Fruit fly (Drosophila melanogaster) whole organism, embryonic: ENCODE data around the gene CG14329.

Experiments
- Atf6 ChIP-seq: fragments of 200-800 bp; sonication (Bioruptor generic); IDR thresholded peaks from 2 replicates; pipeline ENCODE4 v1.3.6; 2022; ENCODE audit warnings: missing biosample characterization, missing genetic modification characterization
- Awh ChIP-seq: fragments of 200-800 bp; sonication (Bioruptor generic); IDR thresholded peaks from 2 replicates; pipeline ENCODE4, ENCODE4 v1.3.6; 2022; ENCODE audit warnings: missing biosample characterization, missing genetic modification characterization
- Bteb2 ChIP-seq: fragments of 200-800 bp; sonication (Bioruptor generic); optimal IDR thresholded peaks from 2 replicates; lab custom pipeline; 2016; ENCODE audit warnings: missing biosample characterization, missing genetic modification characterization
- CG10147 ChIP-seq: fragments of 200-800 bp; sonication (Bioruptor generic); optimal IDR thresholded peaks from 2 replicates; lab custom pipeline; 2019; ENCODE audit warnings: missing biosample characterization, mild to moderate bottlenecking, missing genetic modification characterization, moderate library complexity
- CG11504 ChIP-seq: fragments of 200-800 bp; sonication (Bioruptor generic); optimal IDR thresholded peaks from 3 replicates; lab custom pipeline; 2019; ENCODE audit warnings: missing biosample characterization, mild to moderate bottlenecking, missing genetic modification characterization, moderate library complexity
- CG13287 ChIP-seq: fragments of 200-800 bp; sonication (Bioruptor generic); IDR thresholded peaks from 2 replicates; pipeline ENCODE4 v1.3.6; 2022; ENCODE audit warnings: missing biosample characterization, missing genetic modification characterization; ENCODE audit not compliant: partially characterized antibody
- CG13624 ChIP-seq: fragments of 200-800 bp; sonication (Bioruptor generic); optimal IDR thresholded peaks from 2 replicates; lab custom pipeline; 2016; ENCODE audit warnings: missing biosample characterization, missing genetic modification characterization
- CG15011 ChIP-seq: fragments of 200-800 bp; sonication (Bioruptor generic); optimal IDR thresholded peaks from 3 replicates; lab custom pipeline; 2018; ENCODE audit warnings: missing biosample characterization, mild to moderate bottlenecking, missing genetic modification characterization
- CG15073 ChIP-seq: fragments of 200-800 bp; sonication (Bioruptor generic); optimal IDR thresholded peaks from 2 replicates; lab custom pipeline; 2016; ENCODE audit warnings: missing biosample characterization, missing genetic modification characterization
- CG15514 ChIP-seq: fragments of 200-800 bp; sonication (Bioruptor generic); optimal IDR thresholded peaks from 3 replicates; lab custom pipeline; 2017; ENCODE audit warnings: missing biosample characterization, missing genetic modification characterization, mild to moderate bottlenecking, moderate library complexity, missing genetic modification reagents
- CG1647 ChIP-seq: fragments of 200-800 bp; sonication (Bioruptor generic); optimal IDR thresholded peaks from 3 replicates; lab custom pipeline; 2016; ENCODE audit warnings: missing biosample characterization, missing genetic modification characterization
- CG17359 ChIP-seq: fragments of 200-800 bp; sonication (Bioruptor generic); optimal IDR thresholded peaks from 3 replicates; lab custom pipeline; 2018; ENCODE audit warnings: missing biosample characterization, mild to moderate bottlenecking, missing genetic modification characterization, moderate library complexity
- CG17361 ChIP-seq: fragments of 200-800 bp; sonication (Bioruptor generic); IDR thresholded peaks from 3 replicates; pipeline ENCODE4 v1.3.6; 2022; ENCODE audit warnings: missing biosample characterization, missing genetic modification characterization
- CG17568 ChIP-seq: fragments of 200-800 bp; sonication (Bioruptor generic); optimal IDR thresholded peaks from 2 replicates; lab custom pipeline; 2018; ENCODE audit warnings: missing biosample characterization, mild to moderate bottlenecking, missing genetic modification characterization, moderate library complexity
- CG17612 ChIP-seq: fragments of 200-800 bp; sonication (Bioruptor generic); IDR thresholded peaks from 2 replicates; pipeline ENCODE4 v1.3.6; 2022; ENCODE audit warnings: missing biosample characterization, missing genetic modification characterization
- CG18476 ChIP-seq: fragments of 200-800 bp; sonication (Bioruptor generic); optimal IDR thresholded peaks from 2 replicates; lab custom pipeline; 2016; ENCODE audit warnings: missing biosample characterization, mild to moderate bottlenecking, missing genetic modification characterization
- CG18599 ChIP-seq: fragments of 200-800 bp; sonication (Bioruptor generic); optimal IDR thresholded peaks from 3 replicates; lab custom pipeline; 2017; ENCODE audit warnings: missing biosample characterization, missing genetic modification characterization, mild to moderate bottlenecking, moderate library complexity, missing genetic modification reagents
- CG2116 ChIP-seq: fragments of 200-800 bp; sonication (Bioruptor generic); optimal IDR thresholded peaks from 3 replicates; lab custom pipeline; 2018; ENCODE audit warnings: missing biosample characterization, mild to moderate bottlenecking, missing genetic modification characterization
- CG31388 ChIP-seq: fragments of 200-800 bp; sonication (Bioruptor generic); optimal IDR thresholded peaks from 2 replicates; lab custom pipeline; 2016; ENCODE audit warnings: missing biosample characterization, missing genetic modification characterization
- CG3838 ChIP-seq: fragments of 200-800 bp; sonication (Bioruptor generic); optimal IDR thresholded peaks from 3 replicates; lab custom pipeline; 2016; ENCODE audit warnings: missing biosample characterization, missing genetic modification characterization
- CG3847 ChIP-seq: fragments of 200-800 bp; sonication (Bioruptor generic); IDR thresholded peaks from 2 replicates; pipeline ENCODE4 v1.3.6; 2022; ENCODE audit warnings: missing biosample characterization, missing genetic modification characterization
- CG4360 ChIP-seq: fragments of 200-800 bp; sonication (Bioruptor generic); IDR thresholded peaks from 2 replicates; pipeline ENCODE4 v1.3.6; 2022; ENCODE audit warnings: missing biosample characterization, missing genetic modification characterization
- CG8765 ChIP-seq: fragments of 200-800 bp; sonication (Bioruptor generic); IDR thresholded peaks from 2 replicates; pipeline ENCODE4 v1.3.6; 2022; ENCODE audit warnings: missing biosample characterization, missing genetic modification characterization
- CG8924 ChIP-seq: fragments of 200-800 bp; optimal IDR thresholded peaks from 3 replicates; lab custom pipeline; 2019; ENCODE audit warnings: missing biosample characterization, mild to moderate bottlenecking, missing genetic modification characterization, moderate library complexity
- CG9797 ChIP-seq: fragments of 200-800 bp; sonication (Bioruptor generic); optimal IDR thresholded peaks from 3 replicates; lab custom pipeline; 2018; ENCODE audit warnings: missing biosample characterization, mild to moderate bottlenecking, missing genetic modification characterization
- D ChIP-seq, 2 experiments: fragments of 200-800 bp in 1 of 2; fragments of >200 bp in 1 of 2; sonication (Bioruptor generic) in 1 of 2; optimal IDR thresholded peaks; 2 replicates in 1 of 2; 3 replicates in 1 of 2; lab custom pipeline; 2017; ENCODE audit warnings: mild to moderate bottlenecking in 1 of 2, missing biosample characterization in 1 of 2, missing genetic modification characterization in 1 of 2, missing genetic modification reagents in 1 of 2
- Dip3 ChIP-seq: fragments of 200-800 bp; sonication (Bioruptor generic); optimal IDR thresholded peaks from 3 replicates; lab custom pipeline; 2016; ENCODE audit warnings: missing biosample characterization, missing genetic modification characterization
- ERR ChIP-seq: fragments of 200-800 bp; sonication (Bioruptor generic); optimal IDR thresholded peaks from 2 replicates; lab custom pipeline; 2016; ENCODE audit warnings: missing biosample characterization, missing genetic modification characterization
- Fer2 ChIP-seq: fragments of 200-800 bp; sonication (Bioruptor generic); optimal IDR thresholded peaks from 2 replicates; lab custom pipeline; 2018; ENCODE audit warnings: missing biosample characterization, mild to moderate bottlenecking, missing genetic modification characterization, moderate library complexity
- MBD-R2 ChIP-seq: fragments of 200-800 bp; sonication (Bioruptor generic); IDR thresholded peaks from 2 replicates; pipeline ENCODE4 v1.3.6; 2022; ENCODE audit warnings: missing biosample characterization, missing genetic modification characterization
- Neu2 ChIP-seq: fragments of 200-800 bp; sonication (Bioruptor generic); optimal IDR thresholded peaks from 3 replicates; lab custom pipeline; 2016; ENCODE audit warnings: missing biosample characterization, missing genetic modification characterization, borderline replicate concordance
- Nf-YC ChIP-seq: fragments of 200-800 bp; optimal IDR thresholded peaks from 3 replicates; lab custom pipeline; 2019; ENCODE audit warnings: missing biosample characterization, mild to moderate bottlenecking, missing genetic modification characterization, moderate library complexity
- Pdp1 ChIP-seq, 2 experiments: fragments of 200-800 bp; sonication (Bioruptor generic); optimal IDR thresholded peaks; 3 replicates each; lab custom pipeline; 2016; ENCODE audit warnings: missing biosample characterization in 2 of 2, missing genetic modification characterization in 2 of 2, mild to moderate bottlenecking in 1 of 2, moderate library complexity in 1 of 2
- Sox102F ChIP-seq: fragments of 200-800 bp; sonication (Bioruptor generic); optimal IDR thresholded peaks from 2 replicates; lab custom pipeline; 2018; ENCODE audit warnings: missing biosample characterization, mild to moderate bottlenecking, missing genetic modification characterization, moderate library complexity
- Stat92E ChIP-seq, 3 experiments: fragments of >200 bp in 2 of 3; fragments of 200-800 bp in 1 of 3; sonication (Bioruptor generic) in 1 of 3; optimal IDR thresholded peaks; 2 replicates each; lab custom pipeline; 2017 to 2019; ENCODE audit warnings: missing biosample characterization in 3 of 3, missing genetic modification characterization in 3 of 3, mild to moderate bottlenecking in 1 of 3, moderate library complexity in 1 of 3
- al ChIP-seq: fragments of 200-800 bp; sonication (Bioruptor generic); IDR thresholded peaks from 2 replicates; pipeline ENCODE4 v1.3.6; 2022; ENCODE audit warnings: missing biosample characterization, missing genetic modification characterization
- aop ChIP-seq: fragments of 200-800 bp; sonication (Bioruptor generic); IDR thresholded peaks from 2 replicates; pipeline ENCODE4 v1.3.6; 2022; ENCODE audit warnings: missing biosample characterization, missing genetic modification characterization
- btn ChIP-seq: fragments of 200-800 bp; sonication (Bioruptor generic); optimal IDR thresholded peaks from 2 replicates; lab custom pipeline; 2016; ENCODE audit warnings: missing biosample characterization, missing genetic modification characterization
- caup ChIP-seq: fragments of 200-800 bp; sonication (Bioruptor generic); optimal IDR thresholded peaks from 3 replicates; lab custom pipeline; 2017; ENCODE audit warnings: missing biosample characterization, mild to moderate bottlenecking, missing genetic modification characterization, moderate library complexity; ENCODE audit not compliant: severe bottlenecking
- chinmo ChIP-seq: fragments of 200-800 bp; sonication (Bioruptor generic); IDR thresholded peaks from 4 replicates; pipeline ENCODE4 v1.3.6; 2022; ENCODE audit warnings: missing biosample characterization, missing genetic modification characterization; ENCODE audit not compliant: partially characterized antibody
- ems ChIP-seq: fragments of 200-800 bp; sonication (Bioruptor generic); optimal IDR thresholded peaks from 3 replicates; lab custom pipeline; 2016; ENCODE audit warnings: missing biosample characterization, missing genetic modification characterization
- eve ChIP-seq, 2 experiments: fragments of >200 bp; optimal IDR thresholded peaks; 2 replicates each; lab custom pipeline; 2017; ENCODE audit warnings: missing biosample characterization in 2 of 2, missing genetic modification characterization in 2 of 2
- jigr1 ChIP-seq: fragments of 200-800 bp; sonication (Bioruptor generic); IDR thresholded peaks from 3 replicates; pipeline ENCODE4 v1.3.6; 2022; ENCODE audit warnings: missing biosample characterization, missing genetic modification characterization
- p53 ChIP-seq: fragments of 200-800 bp; sonication (Bioruptor generic); optimal IDR thresholded peaks from 2 replicates; lab custom pipeline; 2016; ENCODE audit warnings: missing biosample characterization, missing genetic modification characterization
- psq ChIP-seq: fragments of 200-800 bp; sonication (Bioruptor generic); optimal IDR thresholded peaks from 2 replicates; lab custom pipeline; 2017; ENCODE audit warnings: missing biosample characterization, missing genetic modification characterization
- run ChIP-seq: fragments of 200-800 bp; sonication (Bioruptor generic); optimal IDR thresholded peaks from 3 replicates; lab custom pipeline; 2018; ENCODE audit warnings: missing biosample characterization, mild to moderate bottlenecking, missing genetic modification characterization
- sens-2 ChIP-seq: fragments of 200-800 bp; sonication (Bioruptor generic); IDR thresholded peaks from 2 replicates; pipeline ENCODE4 v1.3.6; 2022; ENCODE audit warnings: missing biosample characterization, missing genetic modification characterization
- twi ChIP-seq: fragments of 200-800 bp; optimal IDR thresholded peaks from 2 replicates; lab custom pipeline; 2019; ENCODE audit warnings: missing biosample characterization, mild to moderate bottlenecking, missing genetic modification characterization, moderate library complexity

The CG14329 gene

dm6 chr3R:17646102-17647050 lies 37.2 kb downstream of the CG14329 start (continued):
- TF ChIP-seq al (GFP tag; lab: Robert Waterston, UW) (no peak), jigr1 (no peak), Pdp1 (GFP tag; optimal IDR thresholded peaks at IDR 0.05; lab: Kevin White, UChicago) (peak; percentile 19 to 95), Bteb2 (GFP tag; lab: Kevin White, UChicago) (no peak), CG13287 (GFP tag; lab: Robert Waterston, UW) (peak; percentile 39; the same call in 1 of the 2 replicates), CG8924 (no peak), CG13624 (peak; percentile 33), Neu2 (no peak), Dip3 (GFP tag; lab: Kevin White, UChicago) (no peak), CG17612 (no peak), eve (GFP tag; optimal IDR thresholded peaks at IDR 0.05; lab: Kevin White, UChicago) (peak in 1 of 2 experiments; percentile 11), ems (GFP tag; lab: Kevin White, UChicago) (no peak), caup (GFP tag; lab: Kevin White, UChicago) (no peak), CG31388 (GFP tag; lab: Kevin White, UChicago) (no peak), Fer2 (tag; lab: Kevin White, UChicago) (no peak), run (no peak), MBD-R2 (GFP tag; lab: Robert Waterston, UW) (no peak), CG17361 (GFP tag; lab: Robert Waterston, UW) (no peak), twi (tag; lab: Kevin White, UChicago) (no peak), btn (no peak), CG15011 (GFP tag; lab: Kevin White, UChicago) (no peak), ERR (GFP tag; lab: Kevin White, UChicago) (no peak), CG18599 (no peak), sens-2 (GFP tag; lab: Robert Waterston, UW) (no peak), Sox102F (GFP tag; lab: Kevin White, UChicago) (no peak), CG10147 (GFP tag; lab: Kevin White, UChicago) (no peak), Nf-YC (no peak), Atf6 (GFP tag; lab: Robert Waterston, UW) (no peak), CG9797 (GFP tag; lab: Kevin White, UChicago) (no peak), aop (GFP tag; lab: Robert Waterston, UW) (no peak), Awh (GFP tag; lab: Robert Waterston, UW) (no peak), D (optimal IDR thresholded peaks at IDR 0.05; lab: Kevin White, UChicago) (no peak), D (GFP tag; optimal IDR thresholded peaks at IDR 0.05; lab: Kevin White, UChicago) (no peak), chinmo (GFP tag; lab: Robert Waterston, UW) (no peak; the same call in 2 of the 4 replicates), CG11504 (no peak), Stat92E (GFP tag; optimal IDR thresholded peaks at IDR 0.05; lab: Kevin White, UChicago) (no peak), CG18476 (GFP tag; lab: Kevin White, UChicago) (no peak), CG1647 (no peak), CG2116 (GFP tag; lab: Kevin White, UChicago) (no peak), psq (GFP tag; lab: Kevin White, UChicago) (no peak), CG3847 (no peak), CG17359 (tag; lab: Kevin White, UChicago) (peak; percentile 10), p53 (GFP tag; lab: Kevin White, UChicago) (no peak), CG17568 (no peak), CG3838 (no peak), CG8765 (GFP tag; lab: Robert Waterston, UW) (no peak), CG4360 (GFP tag; lab: Robert Waterston, UW) (no peak), CG15073 (GFP tag; lab: Kevin White, UChicago) (no peak), CG15514 (GFP tag; lab: Kevin White, UChicago) (no peak)
